Fruit fly (Drosophila melanogaster) Kc167 (cell line): Measurements from ENCODE around the gene CG42458.

ENCODE experiments used
- Myc ChIP-seq: fragments of >200 bp; optimal IDR thresholded peaks from 2 replicates; lab custom pipeline; 2017; ENCODE audit warnings: missing external identifiers
- Sin3A ChIP-seq: fragments of >200 bp; optimal IDR thresholded peaks from 2 replicates; lab custom pipeline; 2018; ENCODE audit warnings: missing external identifiers
- h ChIP-seq: fragments of >200 bp; optimal IDR thresholded peaks from 3 replicates; lab custom pipeline; 2018; ENCODE audit warnings: missing external identifiers
- insv ChIP-seq: fragments of >200 bp; optimal IDR thresholded peaks from 3 replicates; lab custom pipeline; 2018; ENCODE audit warnings: missing external identifiers
- psq ChIP-seq: fragments of >200 bp; optimal IDR thresholded peaks from 2 replicates; lab custom pipeline; 2017; ENCODE audit warnings: missing external identifiers
- ttk ChIP-seq: sonication (Bioruptor generic); optimal IDR thresholded peaks from 2 replicates; lab custom pipeline; 2017; ENCODE audit warnings: missing external identifiers

DNA sequence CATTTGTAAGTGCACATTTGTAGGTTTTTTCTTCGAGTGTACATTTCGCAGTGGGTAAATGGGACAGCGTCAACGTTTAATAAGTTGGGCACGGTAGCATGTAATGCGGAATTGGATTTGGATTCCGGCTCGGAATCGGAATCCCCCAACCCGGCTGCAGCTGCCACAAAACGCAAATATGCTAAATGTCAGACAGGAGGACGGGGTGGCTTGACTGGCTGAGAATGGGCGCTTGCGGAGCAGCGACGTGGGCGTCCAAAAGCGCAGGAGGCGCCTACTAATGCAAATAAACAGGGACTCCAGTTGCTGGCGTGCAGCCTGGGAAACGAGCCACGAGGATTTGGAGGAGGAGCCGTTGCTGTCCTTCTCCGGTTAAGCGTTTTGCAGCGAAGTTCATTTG lies 35.8 kb upstream of the CG42458 start, which contains the start of gene CG8564:
- no peak for TF ChIP-seq ttk (lab: Kevin White, UChicago)
- no peak for TF ChIP-seq psq
- no peak for TF ChIP-seq Myc (lab: Kevin White, UChicago)
- no peak for TF ChIP-seq h (lab: Kevin White, UChicago)
- no peak for TF ChIP-seq insv (lab: Kevin White, UChicago)
- no peak for TF ChIP-seq Sin3A
